Worm (Caenorhabditis elegans) whole organism, L4/young adult: ENCODE measurements around the gene Y22D7AL.9.

Experiments used
- W03F9.2 ChIP-seq: fragments of 150-350 bp; optimal IDR thresholded peaks from 2 replicates; lab custom pipeline; 2014; ENCODE audit warnings: missing biosample characterization, missing genetic modification characterization
- dao-5 ChIP-seq: sonication (generic microtip); optimal IDR thresholded peaks from 2 replicates; lab custom pipeline; 2016; ENCODE audit warnings: missing genotype, missing genetic modification characterization, moderate library complexity, missing compliant biosample characterization
- him-1 ChIP-seq: sonication (generic microtip); optimal IDR thresholded peaks from 2 replicates; lab custom pipeline; 2016; ENCODE audit warnings: missing genotype, missing genetic modification reagents, missing genetic modification characterization, missing compliant biosample characterization

The Y22D7AL.9 gene

DNA sequence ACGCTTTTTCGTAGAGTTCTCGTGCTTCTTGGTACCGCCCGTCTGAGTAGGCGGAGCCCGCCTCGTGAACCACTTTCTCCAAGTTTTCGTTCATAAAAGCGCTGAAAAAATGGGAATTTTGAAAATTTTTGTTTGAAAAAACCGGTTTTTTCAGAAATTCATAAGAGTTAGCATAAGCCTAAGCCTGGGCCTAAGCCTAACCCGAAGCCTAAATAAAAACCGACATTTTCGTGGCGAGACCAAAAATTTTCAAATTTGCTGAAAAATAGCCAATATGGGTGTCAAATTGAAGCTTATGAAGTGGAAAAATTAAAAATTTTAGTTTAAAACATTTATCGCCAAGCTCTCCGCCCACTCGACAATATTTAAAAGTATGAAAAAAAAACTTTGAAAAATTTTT is at the start of gene Y22D7AL.9:
Gene Y22D7AL.9 (minus strand): TSS at position 101 of the 400 bp plus-strand sequence.
- TF ChIP-seq W03F9.2 (tag; lab: Kevin White, UChicago) (no peak), dao-5 (tag; lab: Kevin White, UChicago) (no peak), him-1 (no peak)

DNA sequence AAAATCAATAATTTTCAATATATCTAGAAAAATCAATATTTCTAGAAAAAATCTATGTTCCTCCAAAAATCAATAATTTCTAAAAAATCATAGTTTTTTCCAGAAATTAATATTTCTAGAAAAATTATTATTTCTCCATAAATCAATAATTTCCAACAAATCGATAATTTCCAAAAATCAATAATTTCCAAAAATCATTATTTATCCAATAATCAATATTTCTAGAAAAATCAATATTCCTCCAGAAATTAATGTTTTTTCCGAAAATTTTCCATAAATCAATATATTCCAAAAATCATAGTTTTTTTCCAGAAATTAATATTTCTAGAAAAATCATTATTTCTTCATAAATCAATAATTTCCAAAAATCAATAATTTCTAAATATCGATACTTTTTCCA is 49.2 kb upstream of the Y22D7AL.9 start:
- no peak for TF ChIP-seq dao-5 (tag; lab: Kevin White, UChicago)
- TF ChIP-seq W03F9.2 (tag; lab: Kevin White, UChicago): no peak
- TF ChIP-seq him-1: no peak

DNA sequence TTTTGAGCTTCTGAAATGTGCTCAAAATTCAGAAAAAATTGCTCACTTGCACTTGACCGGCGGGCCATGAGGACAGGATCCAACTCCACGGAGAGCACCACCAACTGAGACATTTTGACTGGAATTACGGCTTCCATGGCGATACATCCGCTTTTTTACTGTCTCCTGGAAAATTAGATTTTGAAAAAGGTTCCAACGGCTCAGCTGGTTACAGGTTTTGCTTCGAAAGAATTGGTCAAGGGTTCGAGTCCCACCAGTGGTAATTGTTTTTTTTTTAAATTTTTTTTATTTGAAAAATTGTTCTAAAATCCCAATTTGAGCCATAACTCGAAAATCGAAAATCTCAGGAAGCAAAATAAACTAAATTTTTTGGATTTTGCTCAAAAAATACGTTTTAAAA is 48.6 kb upstream of the Y22D7AL.9 start:
- TF ChIP-seq dao-5 (tag; lab: Kevin White, UChicago) (no peak), him-1 (no peak), W03F9.2 (tag; lab: Kevin White, UChicago) (no peak)

DNA sequence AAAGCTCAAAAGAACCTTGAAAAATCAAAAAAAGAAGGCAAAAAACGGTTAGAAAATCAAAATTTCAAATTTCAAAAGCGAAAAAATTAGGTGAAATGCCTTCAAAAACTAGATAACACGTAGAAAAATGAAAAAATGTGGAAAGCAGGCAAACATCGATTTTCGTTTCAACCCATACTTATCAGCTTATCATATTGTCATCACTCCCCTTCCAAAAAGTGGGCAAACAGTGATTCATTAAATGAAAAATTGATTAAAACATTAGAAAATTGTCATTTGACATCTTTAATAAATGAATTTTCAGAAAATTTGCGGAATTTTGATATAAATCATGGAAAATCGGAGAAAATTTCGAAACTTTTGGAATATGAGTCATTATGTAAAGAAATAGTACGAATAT is 47.2 kb upstream of the Y22D7AL.9 start:
- TF ChIP-seq dao-5 (tag; lab: Kevin White, UChicago) (no peak), him-1 (no peak), W03F9.2 (tag; lab: Kevin White, UChicago) (no peak)

DNA sequence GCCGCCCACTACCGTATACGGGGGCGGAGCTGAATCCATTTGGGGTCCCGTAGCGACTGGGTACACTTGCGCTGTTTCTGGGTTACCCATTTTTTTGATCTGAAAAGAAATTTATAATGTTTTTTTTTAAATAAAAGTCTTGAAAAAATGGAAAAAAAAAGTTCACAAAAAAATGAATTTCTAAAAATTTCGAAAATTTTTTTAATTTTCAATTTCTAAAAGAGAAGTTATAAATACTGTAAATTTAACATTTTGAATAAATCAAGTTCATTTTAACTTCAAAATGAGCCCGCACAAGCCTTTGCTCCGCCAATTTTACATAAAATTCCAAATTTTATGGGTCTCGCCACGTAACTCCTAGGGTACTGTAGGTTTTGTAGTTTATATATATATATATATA is 45.9 kb upstream of the Y22D7AL.9 start, which contains the start of gene Y22D7AL.15:
Gene Y22D7AL.15 (minus strand): TSS at position 101 of the 400 bp plus-strand sequence.
- TF ChIP-seq dao-5 (tag; lab: Kevin White, UChicago) (no peak), W03F9.2 (tag; lab: Kevin White, UChicago) (no peak), him-1 (no peak)

DNA sequence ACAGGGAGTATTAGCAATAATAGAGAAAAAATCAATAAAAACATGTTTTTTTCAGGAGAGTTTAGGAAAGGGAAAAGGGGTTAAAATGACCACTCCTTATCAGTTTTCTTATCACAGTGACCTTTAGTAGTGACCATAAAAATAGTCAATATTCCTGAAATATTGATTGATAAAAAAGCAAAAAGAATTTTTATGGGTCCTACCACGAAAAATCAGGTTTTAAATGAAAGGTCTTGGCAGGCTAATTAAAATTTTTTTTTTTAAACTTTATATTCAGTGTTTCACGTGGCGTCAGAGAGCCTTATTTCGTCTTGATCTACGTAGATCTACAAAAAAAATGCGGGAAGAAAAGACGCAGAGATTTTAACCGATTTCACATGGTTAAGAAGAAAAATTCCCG is 43.5 kb upstream of the Y22D7AL.9 start, which contains the start of gene cht-4:
Gene cht-4 (minus strand): TSS at position 101 of the 400 bp plus-strand sequence.
- TF ChIP-seq dao-5 (tag; lab: Kevin White, UChicago): no peak
- no peak for TF ChIP-seq W03F9.2 (tag; lab: Kevin White, UChicago)
- TF ChIP-seq him-1: no peak

DNA sequence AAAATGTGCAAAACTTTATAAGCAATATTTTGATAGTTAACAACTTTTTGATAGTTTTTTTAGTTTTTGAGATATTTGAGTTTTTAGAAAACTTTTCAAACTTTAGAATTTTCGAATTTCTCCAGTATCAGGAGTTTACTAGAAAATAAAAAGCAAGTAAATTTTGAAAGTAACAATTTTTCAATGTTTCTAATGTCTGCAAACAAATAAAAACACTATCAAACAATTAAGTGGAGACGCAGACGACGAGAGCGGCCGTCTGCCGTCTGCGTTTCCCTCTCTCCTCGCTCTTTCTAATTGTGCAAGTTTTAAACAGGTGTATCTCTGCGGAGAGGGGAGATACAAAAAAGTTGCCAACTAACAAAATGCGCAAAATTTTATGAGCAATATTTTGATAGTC is 39.1 kb upstream of the Y22D7AL.9 start:
- TF ChIP-seq dao-5 (tag; lab: Kevin White, UChicago) (no peak), W03F9.2 (tag; lab: Kevin White, UChicago) (no peak), him-1 (no peak)

DNA sequence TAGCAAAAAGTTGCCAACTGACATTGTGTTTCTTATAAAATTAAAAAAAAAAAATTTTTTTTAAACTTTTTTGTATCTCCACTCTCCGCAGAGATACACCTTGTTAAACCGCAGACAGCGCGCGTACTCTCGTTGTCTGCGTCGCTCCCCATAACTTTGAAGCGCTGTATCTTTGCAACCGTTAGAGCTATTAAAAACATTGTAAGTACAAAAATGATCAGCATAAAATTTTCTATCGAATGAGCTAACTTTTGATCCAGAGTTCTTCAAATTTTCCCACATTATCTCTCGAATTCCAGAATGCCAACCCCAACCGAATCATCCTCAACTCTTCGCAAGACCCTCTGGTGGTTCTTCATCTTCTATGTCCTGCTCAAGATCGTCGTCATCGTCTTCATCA is 38.3 kb upstream of the Y22D7AL.9 start, which contains the start of gene Y22D7AL.1:
Gene Y22D7AL.1 (plus strand): TSS at position 301 of the 400 bp plus-strand sequence.
- TF ChIP-seq him-1 (no peak), W03F9.2 (tag; lab: Kevin White, UChicago) (no peak), dao-5 (tag; lab: Kevin White, UChicago) (no peak)

DNA sequence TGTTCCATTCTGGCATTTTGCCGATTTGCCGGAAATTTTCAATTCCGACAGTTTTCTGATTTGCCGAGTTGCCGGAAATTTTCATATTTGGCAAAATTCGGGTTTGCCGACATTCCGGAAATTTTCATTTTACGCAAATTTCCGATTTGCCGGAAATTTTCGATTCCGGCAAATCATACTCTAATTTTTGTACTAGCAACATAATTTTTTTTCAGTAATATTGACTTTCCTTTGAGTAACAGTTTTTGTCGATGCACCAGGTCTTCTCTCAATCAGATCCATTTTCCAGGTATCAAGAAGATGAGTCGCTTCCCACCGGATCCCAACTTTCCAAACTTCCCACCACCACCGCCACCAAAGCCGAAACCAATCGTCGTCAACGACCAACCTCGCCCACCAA is 27.3 kb upstream of the Y22D7AL.9 start, which contains the start of gene Y22D7AL.3:
Gene Y22D7AL.3 (plus strand): TSS at position 301 of the 400 bp plus-strand sequence.
- TF ChIP-seq dao-5 (tag; lab: Kevin White, UChicago) (no peak), W03F9.2 (tag; lab: Kevin White, UChicago) (no peak), him-1 (no peak)

DNA sequence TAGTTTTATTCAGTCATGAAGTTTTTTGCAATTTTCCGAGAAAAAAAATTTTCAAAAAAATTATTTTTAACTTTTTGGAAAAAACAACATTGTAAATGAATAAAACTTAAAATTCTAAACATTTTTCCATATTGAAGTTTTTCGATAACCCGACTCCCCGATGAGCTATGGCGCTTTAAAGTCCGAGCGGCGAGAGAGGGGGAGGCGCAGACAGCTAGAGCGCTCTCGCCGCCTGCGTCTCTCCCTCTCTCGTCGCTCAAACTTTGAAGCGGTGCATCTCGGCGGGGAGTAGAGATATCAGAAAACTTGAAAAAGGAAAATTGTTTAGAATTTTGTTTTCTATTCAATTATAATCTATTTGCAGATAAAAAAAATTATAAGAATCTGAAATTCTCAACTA is 24.5 kb upstream of the Y22D7AL.9 start:
- no peak for TF ChIP-seq W03F9.2 (tag; lab: Kevin White, UChicago)
- no peak for TF ChIP-seq dao-5 (tag; lab: Kevin White, UChicago)
- no peak for TF ChIP-seq him-1

DNA sequence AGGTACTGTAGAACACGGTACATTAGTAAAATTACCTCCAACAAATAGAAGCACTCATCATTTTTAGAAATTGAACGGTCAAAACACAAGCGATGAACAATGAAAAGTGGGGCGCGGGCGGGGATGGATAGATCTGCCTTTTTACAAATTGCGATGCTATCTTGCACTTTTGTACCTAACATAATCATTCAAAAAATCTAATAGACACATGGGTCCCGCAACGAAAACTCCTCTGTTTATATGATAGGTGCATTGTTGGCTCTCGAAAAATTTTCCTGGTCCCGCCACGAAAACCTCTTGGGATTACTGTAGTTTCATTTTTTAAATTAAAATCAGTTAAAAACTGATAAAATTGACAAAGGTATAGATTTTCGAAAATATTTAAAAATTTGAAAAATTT is 20.4 kb upstream of the Y22D7AL.9 start, which contains the start of gene Y22D7AL.11:
Gene Y22D7AL.11 (minus strand): TSS at position 101 of the 400 bp plus-strand sequence.
- TF ChIP-seq dao-5 (tag; lab: Kevin White, UChicago) (no peak), W03F9.2 (tag; lab: Kevin White, UChicago) (no peak), him-1 (no peak)

DNA sequence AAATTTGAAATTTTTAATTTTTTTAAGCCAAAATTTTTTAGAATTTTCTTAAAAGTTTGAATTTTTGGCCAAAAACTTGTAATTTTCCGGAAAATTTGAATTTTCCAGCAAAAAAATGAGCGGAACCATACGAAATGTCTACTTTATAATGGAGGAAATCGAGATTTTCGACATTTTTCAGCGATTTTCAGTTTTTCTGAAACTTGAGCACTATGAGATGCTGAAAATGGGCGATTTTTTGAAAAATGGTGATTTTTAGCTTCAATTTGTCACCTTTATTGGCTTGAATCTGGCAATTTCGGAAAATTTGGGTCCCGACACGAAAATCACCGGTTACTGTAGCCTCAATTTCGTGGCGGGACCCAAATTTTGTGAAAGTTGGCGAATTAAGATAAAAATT is 12.7 kb upstream of the Y22D7AL.9 start, which contains the start of gene Y22D7AL.4:
Gene Y22D7AL.4 (plus strand): TSS at position 109 of the 400 bp plus-strand sequence.
- TF ChIP-seq W03F9.2 (tag; lab: Kevin White, UChicago) (no peak), him-1 (no peak), dao-5 (tag; lab: Kevin White, UChicago) (no peak)

DNA sequence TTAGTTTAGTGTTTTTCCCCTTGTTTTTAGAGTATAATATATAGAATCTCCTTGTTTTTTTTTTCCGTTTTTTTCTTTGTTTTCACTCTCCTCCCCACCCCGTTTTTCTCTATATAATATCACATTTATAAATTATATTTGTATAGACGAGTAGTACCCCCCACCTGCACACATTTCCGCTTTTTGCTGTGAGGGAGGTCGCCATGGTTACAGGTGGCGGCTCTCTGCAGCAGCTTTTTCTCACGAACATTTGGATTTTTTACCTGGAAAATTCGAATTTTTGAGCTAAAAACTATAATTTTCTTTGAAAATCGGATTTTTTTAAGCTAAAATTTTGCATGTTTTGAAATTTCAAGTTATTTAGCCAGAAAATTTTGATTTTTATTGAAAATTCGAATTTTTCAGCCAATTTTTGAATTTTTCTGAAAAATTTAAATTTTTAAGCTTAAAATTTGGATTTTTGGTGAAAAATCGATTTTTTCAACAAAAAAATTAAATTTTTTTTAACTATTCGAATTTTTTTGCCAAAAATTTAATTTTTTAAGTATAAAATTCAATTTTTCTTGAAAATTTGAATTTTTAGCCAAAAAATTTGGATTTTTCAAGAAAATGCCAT is 11.9 kb upstream of the Y22D7AL.9 start:
- TF ChIP-seq W03F9.2 (tag; lab: Kevin White, UChicago): no peak
- no peak for TF ChIP-seq dao-5 (tag; lab: Kevin White, UChicago)
- TF ChIP-seq him-1: no peak

DNA sequence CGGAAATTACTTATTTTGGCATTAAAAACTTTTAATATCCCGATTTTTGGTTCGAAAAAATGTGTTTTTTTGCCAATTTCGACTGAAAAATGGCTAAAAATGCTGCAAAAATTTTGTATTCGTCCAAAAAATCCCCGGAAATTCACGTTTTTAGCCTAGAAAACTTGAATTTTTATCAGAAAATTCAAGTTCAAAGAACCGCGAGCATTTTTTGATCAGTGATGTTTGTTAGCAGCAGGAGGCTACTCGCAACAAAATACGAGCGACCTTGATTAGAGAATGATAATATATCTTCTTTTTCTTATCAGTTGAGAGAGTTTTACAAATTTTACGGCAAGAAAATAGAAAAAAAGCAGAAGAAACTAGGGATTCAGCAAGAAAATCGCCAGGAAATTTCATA is 8.5 kb upstream of the Y22D7AL.9 start:
- TF ChIP-seq W03F9.2 (tag; lab: Kevin White, UChicago): no peak
- TF ChIP-seq dao-5 (tag; lab: Kevin White, UChicago): no peak
- TF ChIP-seq him-1: no peak
